Worm (Caenorhabditis elegans): Measurements from ENCODE around the gene srx-10.

srx-10 gene

DNA sequence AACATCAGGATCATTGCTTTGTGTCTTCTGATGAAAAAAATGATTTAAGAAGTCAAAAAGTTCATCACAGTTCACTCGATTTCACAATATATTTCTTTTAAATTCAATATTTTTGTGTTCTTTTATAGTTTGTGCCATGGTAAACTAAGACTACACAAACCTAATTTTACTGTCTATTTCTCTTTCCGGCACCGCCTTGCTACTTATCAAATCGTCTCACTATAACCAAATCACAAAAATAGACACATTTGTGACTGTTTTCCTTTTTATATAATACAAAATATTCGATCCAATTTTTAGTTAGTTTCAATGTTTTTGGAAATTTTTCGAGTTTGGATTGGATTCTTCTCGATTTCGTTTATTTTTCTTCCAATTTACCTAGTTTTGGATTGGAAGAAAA lies 7.8 kb upstream of the srx-10 start, which contains the start of gene swt-6:
TSS of gene swt-6 (plus strand) at position 301 of the 400 bp plus-strand sequence.
- no peak for TF ChIP-seq dao-5 (tag; optimal IDR thresholded peaks at IDR 0.05)
- TF ChIP-seq him-1 (tag; optimal IDR thresholded peaks at IDR 0.05): no peak
- TF ChIP-seq W03F9.2 (tag; optimal IDR thresholded peaks at IDR 0.05): no peak

ce11 chrV:13953191-13953590 lies 6.9 kb upstream of the srx-10 start, which contains the start of gene R10D12.8:
Gene R10D12.8, minus strand, starts transcription at chrV:13953291.
- TF ChIP-seq W03F9.2 (tag; optimal IDR thresholded peaks at IDR 0.05): no peak
- TF ChIP-seq dao-5 (tag; optimal IDR thresholded peaks at IDR 0.05): no peak
- no peak for TF ChIP-seq him-1 (tag; optimal IDR thresholded peaks at IDR 0.05)

ce11 chrV:13949752-13950151 lies 3.5 kb upstream of the srx-10 start, which contains the start of gene R10D12.7:
Gene R10D12.7, plus strand, starts transcription at chrV:13950052.
- TF ChIP-seq him-1 (tag; optimal IDR thresholded peaks at IDR 0.05) (no peak), dao-5 (tag; optimal IDR thresholded peaks at IDR 0.05) (no peak), W03F9.2 (tag; optimal IDR thresholded peaks at IDR 0.05) (no peak)

- TF ChIP-seq him-1 (tag; optimal IDR thresholded peaks at IDR 0.05) (no peak), W03F9.2 (tag; optimal IDR thresholded peaks at IDR 0.05) (no peak), dao-5 (tag; optimal IDR thresholded peaks at IDR 0.05) (no peak)
Observed at ce11 chrV:13949010-13949409, 2.7 kb upstream of the srx-10 start, which contains the start of gene R10D12.6. Gene R10D12.6, plus strand, starts transcription at chrV:13949310.

DNA sequence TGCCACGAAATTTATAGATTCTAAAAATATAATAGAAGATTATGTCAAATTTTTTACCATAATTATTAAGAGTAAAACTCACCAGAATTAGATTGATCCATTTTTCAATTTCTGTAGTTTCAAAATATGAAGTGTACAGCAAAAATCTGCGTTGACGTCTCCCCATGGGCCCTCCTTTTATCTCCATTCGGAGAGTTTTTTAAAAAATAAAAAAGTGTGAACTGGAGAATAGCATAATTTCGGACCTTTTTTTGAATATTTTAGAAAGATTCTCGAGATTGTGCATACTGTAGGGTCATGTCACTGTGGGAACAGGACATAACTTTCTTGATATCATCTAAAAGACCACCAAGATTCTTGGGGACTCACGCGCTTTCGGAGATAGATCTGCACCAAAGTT lies 4.2 kb downstream of the srx-10 start, which contains the start of gene dpr-1:
TSS of gene dpr-1 (minus strand) at position 101 of the 400 bp plus-strand sequence.
- TF ChIP-seq dao-5 (tag; optimal IDR thresholded peaks at IDR 0.05): no peak
- no peak for TF ChIP-seq him-1 (tag; optimal IDR thresholded peaks at IDR 0.05)
- TF ChIP-seq W03F9.2 (tag; optimal IDR thresholded peaks at IDR 0.05): no peak

DNA sequence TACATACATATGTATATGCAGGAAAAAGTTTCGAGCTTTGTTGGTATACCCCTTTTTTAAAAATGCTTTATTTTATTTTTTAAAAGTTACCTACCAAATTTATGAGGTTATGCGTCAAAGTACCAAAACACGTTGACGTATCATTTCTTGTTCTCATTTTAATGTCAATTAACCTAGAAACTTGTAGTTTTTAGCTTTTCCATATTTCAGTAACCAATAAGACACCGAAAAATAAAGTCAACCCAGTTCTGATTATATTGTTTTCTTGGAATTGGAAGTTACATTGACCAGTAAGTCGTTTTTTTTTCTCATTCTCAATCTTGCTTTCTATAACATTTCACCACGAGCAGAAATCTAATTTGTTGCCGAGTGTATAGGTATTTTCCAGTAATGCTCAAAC lies 9.4 kb downstream of the srx-10 start, which contains the start of gene srw-145:
TSS of gene srw-145 (plus strand) at position 301 of the 400 bp plus-strand sequence.
- TF ChIP-seq W03F9.2 (tag; optimal IDR thresholded peaks at IDR 0.05) (no peak), him-1 (tag; optimal IDR thresholded peaks at IDR 0.05) (no peak), dao-5 (tag; optimal IDR thresholded peaks at IDR 0.05) (no peak)

DNA sequence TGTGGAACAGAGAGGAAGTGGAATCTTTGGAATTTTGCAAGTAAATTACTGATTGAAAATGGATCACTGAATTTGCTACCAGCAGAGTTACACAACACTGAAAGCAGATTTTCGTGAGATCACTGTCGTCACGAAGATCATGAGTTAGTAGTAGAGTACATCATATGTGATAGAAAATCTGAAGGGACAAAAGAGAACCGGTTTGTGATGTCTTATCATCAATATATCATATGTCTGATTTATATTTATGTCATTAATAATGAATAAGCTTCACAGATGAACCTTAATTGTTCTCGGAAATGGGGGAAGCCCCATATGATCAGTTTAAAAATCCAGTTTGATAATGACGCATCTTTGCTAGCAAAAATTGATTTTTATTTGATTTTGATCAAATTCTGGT lies 10.2 kb downstream of the srx-10 start:
- TF ChIP-seq him-1 (tag; optimal IDR thresholded peaks at IDR 0.05): no peak
- TF ChIP-seq dao-5 (tag; optimal IDR thresholded peaks at IDR 0.05): no peak
- TF ChIP-seq W03F9.2 (tag; optimal IDR thresholded peaks at IDR 0.05): no peak

- TF ChIP-seq dao-5 (tag; optimal IDR thresholded peaks at IDR 0.05) (no peak), W03F9.2 (tag; optimal IDR thresholded peaks at IDR 0.05) (no peak), him-1 (tag; optimal IDR thresholded peaks at IDR 0.05) (no peak)
Observed at ce11 chrV:13935423-13935822, 10.9 kb downstream of the srx-10 start.

DNA sequence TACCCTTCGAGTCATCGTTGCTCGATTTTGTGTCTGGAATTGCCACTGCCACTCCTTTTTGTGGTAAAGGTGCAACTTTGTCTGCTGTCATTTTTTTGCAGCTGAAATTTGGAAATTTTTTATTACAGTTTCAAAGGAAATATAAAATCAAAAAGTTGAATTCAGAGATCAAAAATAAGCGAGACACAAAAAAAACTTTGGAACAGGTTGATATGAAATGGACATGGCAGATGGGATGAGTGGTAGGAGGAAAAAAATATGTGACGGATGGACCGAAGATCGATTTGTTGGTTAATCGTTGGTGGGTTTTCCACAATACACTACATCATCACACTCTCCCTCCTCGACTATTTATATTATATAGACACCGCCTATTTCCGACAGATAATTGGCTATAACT lies 11.7 kb downstream of the srx-10 start, which contains the start of gene R10D12.1:
TSS of gene R10D12.1 (minus strand) at position 101 of the 400 bp plus-strand sequence.
- TF ChIP-seq him-1 (tag; optimal IDR thresholded peaks at IDR 0.05): no peak
- no peak for TF ChIP-seq dao-5 (tag; optimal IDR thresholded peaks at IDR 0.05)
- TF ChIP-seq W03F9.2 (tag; optimal IDR thresholded peaks at IDR 0.05): no peak

DNA sequence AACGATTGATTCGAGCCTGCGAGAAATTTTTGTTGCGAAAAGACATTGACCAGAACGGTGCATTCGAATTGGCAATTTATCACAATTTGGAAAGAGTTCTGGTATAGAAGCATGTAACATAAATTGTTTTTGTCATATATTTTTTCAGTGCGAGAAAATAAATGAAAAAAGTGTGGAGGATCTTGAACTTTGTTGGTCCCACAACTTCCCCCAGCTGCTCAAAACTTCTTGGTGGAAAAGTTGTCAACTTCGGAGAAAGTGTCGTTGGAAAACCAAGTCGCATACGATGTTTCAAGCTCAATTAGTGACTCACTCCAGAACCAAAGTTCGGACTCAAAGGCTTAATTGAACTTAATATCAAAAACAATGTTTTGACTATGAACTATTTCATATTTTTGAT lies 14.3 kb downstream of the srx-10 start:
- no peak for TF ChIP-seq W03F9.2 (tag; optimal IDR thresholded peaks at IDR 0.05)
- TF ChIP-seq dao-5 (tag; optimal IDR thresholded peaks at IDR 0.05): no peak
- no peak for TF ChIP-seq him-1 (tag; optimal IDR thresholded peaks at IDR 0.05)

DNA sequence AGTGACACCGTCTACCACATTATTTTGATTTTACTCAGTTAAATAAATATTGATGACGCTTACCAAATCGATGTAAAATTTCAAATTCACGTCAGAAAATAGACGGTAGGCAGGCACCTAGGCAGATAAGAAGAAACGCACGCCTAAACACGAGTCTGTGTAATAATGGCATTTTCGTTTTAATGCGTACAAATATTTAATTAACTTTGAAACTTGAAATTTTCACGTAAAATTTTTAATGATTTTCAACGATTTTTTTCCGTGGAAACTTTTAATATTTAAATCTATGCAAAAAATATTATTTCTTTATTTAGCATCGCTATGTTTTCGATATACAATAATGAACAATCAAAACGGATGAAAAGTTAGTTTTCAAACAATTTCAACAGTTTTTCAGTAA lies 15.1 kb downstream of the srx-10 start, which contains the start of gene C06B3.16:
TSS of gene C06B3.16 (plus strand) at position 301 of the 400 bp plus-strand sequence.
- no peak for TF ChIP-seq dao-5 (tag; optimal IDR thresholded peaks at IDR 0.05)
- TF ChIP-seq W03F9.2 (tag; optimal IDR thresholded peaks at IDR 0.05): no peak
- no peak for TF ChIP-seq him-1 (tag; optimal IDR thresholded peaks at IDR 0.05)

DNA sequence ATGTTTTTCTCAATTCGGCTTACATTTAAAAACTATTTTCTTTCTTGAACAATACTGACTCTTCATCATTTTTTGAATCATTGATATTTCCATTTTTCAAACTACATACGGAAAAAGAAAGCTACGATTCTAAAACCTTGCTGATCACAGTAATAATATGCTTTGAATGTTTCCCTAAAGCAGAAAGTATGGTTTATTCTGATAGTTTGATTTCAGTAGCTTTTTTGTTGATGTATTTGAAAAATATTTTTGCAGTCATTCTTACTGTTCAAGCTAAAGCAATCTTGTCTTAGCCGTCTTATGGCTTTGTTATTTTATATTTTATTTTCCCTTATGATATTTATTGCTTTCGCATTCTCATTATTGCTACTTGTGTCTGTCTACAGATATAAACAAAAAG lies 16.8 kb downstream of the srx-10 start, which contains the start of gene srxa-13:
TSS of gene srxa-13 (plus strand) at position 301 of the 400 bp plus-strand sequence.
- TF ChIP-seq him-1 (tag; optimal IDR thresholded peaks at IDR 0.05) (no peak), dao-5 (tag; optimal IDR thresholded peaks at IDR 0.05) (no peak), W03F9.2 (tag; optimal IDR thresholded peaks at IDR 0.05) (no peak)

- TF ChIP-seq him-1 (tag; optimal IDR thresholded peaks at IDR 0.05) (no peak), dao-5 (tag; optimal IDR thresholded peaks at IDR 0.05) (no peak), W03F9.2 (tag; optimal IDR thresholded peaks at IDR 0.05) (no peak)
Observed at ce11 chrV:13926398-13926797, 19.9 kb downstream of the srx-10 start, which contains the start of gene srxa-12. Gene srxa-12, plus strand, starts transcription at chrV:13926698.

ce11 chrV:13923851-13924250 lies 22.4 kb downstream of the srx-10 start, which contains the start of gene srxa-11:
Gene srxa-11, plus strand, starts transcription at chrV:13924151.
- TF ChIP-seq him-1 (tag; optimal IDR thresholded peaks at IDR 0.05): no peak

DNA sequence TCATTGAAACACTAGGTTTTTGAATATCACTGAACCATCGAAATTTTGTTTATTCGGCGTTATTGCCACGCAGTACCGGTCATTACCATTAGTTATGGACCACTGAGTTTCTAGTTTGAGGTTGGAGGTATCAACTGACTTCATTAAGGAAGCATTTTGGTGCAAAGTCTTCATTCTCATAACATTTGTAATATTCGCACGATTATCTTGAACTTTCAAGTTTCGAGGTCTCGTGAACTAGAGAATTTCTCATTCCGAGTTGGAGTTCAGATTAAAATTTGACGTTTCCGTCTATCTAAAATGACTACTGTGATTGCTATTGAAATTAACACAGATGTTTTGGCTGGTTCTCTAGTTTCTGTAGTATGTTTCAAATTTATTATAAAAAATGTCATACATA lies 25.6 kb downstream of the srx-10 start, which contains the start of gene srx-42:
TSS of gene srx-42 (plus strand) at position 301 of the 400 bp plus-strand sequence.
- no peak for TF ChIP-seq him-1 (tag; optimal IDR thresholded peaks at IDR 0.05)
- TF ChIP-seq dao-5 (tag; optimal IDR thresholded peaks at IDR 0.05): no peak
- TF ChIP-seq W03F9.2 (tag; optimal IDR thresholded peaks at IDR 0.05): no peak

All from whole organism, L4/young adult.